Worm (Caenorhabditis elegans) whole organism, L1 larva: ENCODE measurements around the gene F36D4.5.

Experiments used
- C34B4.2 ChIP-seq: sonication (generic microtip); optimal IDR thresholded peaks from 2 replicates; lab custom pipeline; 2017; ENCODE audit warnings: mild to moderate bottlenecking, missing genetic modification characterization, missing compliant biosample characterization
- F16B12.6 ChIP-seq: fragments of 150-350 bp; optimal IDR thresholded peaks from 2 replicates; lab custom pipeline; 2014; ENCODE audit warnings: missing biosample characterization, missing genetic modification characterization
- aha-1 ChIP-seq: fragments of 150-350 bp; optimal IDR thresholded peaks from 2 replicates; lab custom pipeline; 2014; ENCODE audit warnings: missing biosample characterization, missing genetic modification characterization
- aly-2 ChIP-seq: fragments of 150-350 bp; optimal IDR thresholded peaks from 2 replicates; lab custom pipeline; 2014; ENCODE audit warnings: missing biosample characterization, missing genetic modification characterization
- blmp-1 ChIP-seq: fragments of 150-350 bp; optimal IDR thresholded peaks from 2 replicates; lab custom pipeline; 2014; ENCODE audit warnings: missing biosample characterization, missing genetic modification characterization
- ceh-63 ChIP-seq: fragments of 200-800 bp; sonication (Bioruptor generic); optimal IDR thresholded peaks from 2 replicates; lab custom pipeline; 2018; ENCODE audit warnings: mild to moderate bottlenecking, missing genetic modification characterization, missing compliant biosample characterization
- ceh-82 ChIP-seq, 3 experiments: fragments of 150-350 bp in 1 of 3; sonication (generic microtip) in 2 of 3; optimal IDR thresholded peaks; 2 replicates each; lab custom pipeline; 2014 to 2017; ENCODE audit warnings: missing biosample characterization in 3 of 3, missing genetic modification characterization in 3 of 3
- ceh-88 ChIP-seq: fragments of 200-800 bp; sonication (Bioruptor generic); IDR thresholded peaks from 2 replicates; pipeline ENCODE4 v1.3.6; 2022; ENCODE audit warnings: missing genetic modification characterization, missing compliant biosample characterization
- dpl-1 ChIP-seq, 3 experiments: fragments of 150-350 bp in 2 of 3; sonication (generic microtip) in 1 of 3; optimal IDR thresholded peaks; 2 replicates each; lab custom pipeline; 2014 to 2017; ENCODE audit warnings: missing biosample characterization in 3 of 3, missing genetic modification characterization in 3 of 3, missing genetic modification reagents in 3 of 3
- dsc-1 ChIP-seq: sonication (generic microtip); optimal IDR thresholded peaks from 2 replicates; lab custom pipeline; 2016; ENCODE audit warnings: mild to moderate bottlenecking, missing genetic modification characterization, missing compliant biosample characterization
- efl-1 ChIP-seq, 4 experiments: fragments of 150-350 bp; optimal IDR thresholded peaks in 3 of 4; peaks in 1 of 4; 1 replicate in 1 of 4; 2 replicates in 3 of 4; lab custom pipeline; 2014; ENCODE audit warnings: missing biosample characterization in 2 of 4, missing genetic modification characterization in 2 of 4, missing genetic modification reagents in 2 of 4
- egl-27 ChIP-seq, 2 experiments: fragments of 150-350 bp in 1 of 2; sonication (generic microtip); optimal IDR thresholded peaks; 3 replicates each; lab custom pipeline; 2017 to 2018; ENCODE audit warnings: missing biosample characterization in 2 of 2, missing genetic modification characterization in 2 of 2, missing genetic modification reagents in 2 of 2
- elt-2 ChIP-seq: sonication (generic microtip); optimal IDR thresholded peaks from 2 replicates; lab custom pipeline; 2016; ENCODE audit warnings: missing genetic modification characterization, mild to moderate bottlenecking, inconsistent platforms, missing compliant biosample characterization, missing genetic modification reagents
- fkh-10 ChIP-seq: sonication (generic microtip); optimal IDR thresholded peaks from 2 replicates; lab custom pipeline; 2017; ENCODE audit warnings: missing biosample characterization, missing genetic modification reagents, missing genetic modification characterization
- fkh-8 ChIP-seq: sonication (generic microtip); optimal IDR thresholded peaks from 2 replicates; lab custom pipeline; 2016; ENCODE audit warnings: mild to moderate bottlenecking, missing genetic modification characterization, missing compliant biosample characterization
- irx-1 ChIP-seq: sonication (generic microtip); optimal IDR thresholded peaks from 2 replicates; lab custom pipeline; 2016; ENCODE audit warnings: missing genetic modification characterization, missing compliant biosample characterization
- lin-13 ChIP-seq: fragments of 150-350 bp; optimal IDR thresholded peaks from 2 replicates; lab custom pipeline; 2014; ENCODE audit warnings: missing biosample characterization, missing genetic modification reagents, missing genetic modification characterization
- lin-14 ChIP-seq: fragments of 200-800 bp; sonication (Bioruptor generic); optimal IDR thresholded peaks from 2 replicates; lab custom pipeline; 2018; ENCODE audit warnings: mild to moderate bottlenecking, missing genetic modification characterization, moderate library complexity, missing compliant biosample characterization
- lin-15B ChIP-seq: fragments of 150-350 bp; sonication (generic microtip); optimal IDR thresholded peaks from 3 replicates; lab custom pipeline; 2014; ENCODE audit warnings: missing biosample characterization, missing genetic modification characterization
- lin-35 ChIP-seq, 2 experiments: fragments of 150-350 bp; optimal IDR thresholded peaks; 2 replicates each; lab custom pipeline; 2014; ENCODE audit warnings: missing biosample characterization in 2 of 2, missing genetic modification characterization in 2 of 2, missing genetic modification reagents in 2 of 2
- lir-3 ChIP-seq: sonication (generic microtip); optimal IDR thresholded peaks from 2 replicates; lab custom pipeline; 2016; ENCODE audit warnings: mild to moderate bottlenecking, missing genetic modification characterization, moderate library complexity, missing compliant biosample characterization; ENCODE audit not compliant: poor library complexity
- lsy-2 ChIP-seq, 2 experiments: fragments of 150-350 bp; optimal IDR thresholded peaks; 2 replicates each; lab custom pipeline; 2014; ENCODE audit warnings: missing biosample characterization in 2 of 2, missing genetic modification characterization in 2 of 2
- mdl-1 ChIP-seq, 2 experiments: fragments of 150-350 bp; optimal IDR thresholded peaks; 2 replicates each; lab custom pipeline; 2014 to 2017; ENCODE audit warnings: missing biosample characterization in 2 of 2, missing genetic modification characterization in 2 of 2, inconsistent platforms in 1 of 2
- mep-1 ChIP-seq: fragments of 150-350 bp; optimal IDR thresholded peaks from 2 replicates; lab custom pipeline; 2014; ENCODE audit warnings: missing biosample characterization, missing genetic modification characterization
- nhr-47 ChIP-seq: sonication (generic microtip); optimal IDR thresholded peaks from 2 replicates; lab custom pipeline; 2016; ENCODE audit warnings: mild to moderate bottlenecking, missing genetic modification characterization, moderate library complexity, missing compliant biosample characterization
- nhr-71 ChIP-seq: sonication (generic microtip); optimal IDR thresholded peaks from 2 replicates; lab custom pipeline; 2016; ENCODE audit warnings: mild to moderate bottlenecking, missing genetic modification characterization, moderate library complexity, missing compliant biosample characterization
- nhr-85 ChIP-seq: sonication (generic microtip); peaks from one replicate; lab custom pipeline; 2016; ENCODE audit warnings: missing genetic modification characterization, inconsistent platforms, missing compliant biosample characterization
- pag-3 ChIP-seq: sonication (generic microtip); optimal IDR thresholded peaks from 2 replicates; lab custom pipeline; 2017; ENCODE audit warnings: missing genetic modification characterization, mild to moderate bottlenecking, missing compliant biosample characterization, antibody characterized with exemption, borderline replicate concordance; ENCODE audit not compliant: insufficient read depth
- pax-3 ChIP-seq: fragments of 200-800 bp; sonication (Bioruptor generic); optimal IDR thresholded peaks from 2 replicates; lab custom pipeline; 2018; ENCODE audit warnings: mild to moderate bottlenecking, missing genetic modification characterization, moderate library complexity, missing compliant biosample characterization
- skn-1 ChIP-seq: fragments of 150-350 bp; optimal IDR thresholded peaks from 2 replicates; lab custom pipeline; 2014; ENCODE audit warnings: missing biosample characterization, missing genetic modification characterization
- snu-23 ChIP-seq: sonication (generic microtip); optimal IDR thresholded peaks from 2 replicates; lab custom pipeline; 2016; ENCODE audit warnings: missing genetic modification characterization, missing compliant biosample characterization
- sox-4 ChIP-seq: sonication (generic microtip); optimal IDR thresholded peaks from 2 replicates; lab custom pipeline; 2016; ENCODE audit warnings: missing genetic modification characterization, missing compliant biosample characterization
- swsn-7 ChIP-seq: sonication (generic microtip); optimal IDR thresholded peaks from 2 replicates; lab custom pipeline; 2016; ENCODE audit warnings: missing genetic modification characterization, missing compliant biosample characterization
- tbx-2 ChIP-seq: sonication (generic microtip); optimal IDR thresholded peaks from 2 replicates; lab custom pipeline; 2016; ENCODE audit warnings: missing genetic modification characterization, missing compliant biosample characterization
- tlp-1 ChIP-seq: fragments of 150-350 bp; optimal IDR thresholded peaks from 2 replicates; lab custom pipeline; 2014; ENCODE audit warnings: missing biosample characterization, missing genetic modification characterization
- vab-15 ChIP-seq: sonication (generic microtip); optimal IDR thresholded peaks from 2 replicates; lab custom pipeline; 2017; ENCODE audit warnings: missing genotype, mild to moderate bottlenecking, missing genetic modification characterization, missing compliant biosample characterization
- xbp-1 ChIP-seq: sonication (generic microtip); optimal IDR thresholded peaks from 2 replicates; lab custom pipeline; 2016; ENCODE audit warnings: missing genetic modification characterization, missing compliant biosample characterization
- ztf-4 ChIP-seq: fragments of 150-350 bp; optimal IDR thresholded peaks from 2 replicates; lab custom pipeline; 2014; ENCODE audit warnings: missing biosample characterization, missing genetic modification characterization

The F36D4.5 gene

ce11 chrV:9425593-9425992, at the start of gene F36D4.5:
Gene F36D4.5 (minus strand): TSS chrV:9425817.
- TF ChIP-seq fkh-10 (GFP tag; lab: Kevin White, UChicago) (peak; percentile 54), xbp-1 (tag; lab: Kevin White, UChicago) (peak; percentile 27), nhr-85 (no peak), mep-1 (tag; lab: Kevin White, UChicago) (peak; percentile 76), lin-13 (GFP tag; lab: Kevin White, UChicago) (peak; percentile 1), elt-2 (tag; lab: Kevin White, UChicago) (no peak), egl-27 (tag; optimal IDR thresholded peaks at IDR 0.05; lab: Kevin White, UChicago) (no peak), fkh-8 (tag; lab: Kevin White, UChicago) (peak; percentile 9), snu-23 (GFP tag; lab: Kevin White, UChicago) (peak; percentile 47), swsn-7 (peak; percentile 45), blmp-1 (peak; percentile 39), tbx-2 (tag; lab: Kevin White, UChicago) (peak; percentile 41), lin-15B (no peak), lin-35 (GFP tag; optimal IDR thresholded peaks at IDR 0.05; lab: Kevin White, UChicago) (peak; percentile 48 to 52), skn-1 (tag; lab: Kevin White, UChicago) (peak; percentile 0), pag-3 (tag; lab: Kevin White, UChicago) (no peak), C34B4.2 (tag; lab: Kevin White, UChicago) (no peak), nhr-47 (tag; lab: Kevin White, UChicago) (peak; percentile 38), irx-1 (tag; lab: Kevin White, UChicago) (peak; percentile 25), dpl-1 (GFP tag; optimal IDR thresholded peaks at IDR 0.05; lab: Kevin White, UChicago) (peak; percentile 13 to 60 (median 26)), lsy-2 (tag; optimal IDR thresholded peaks at IDR 0.05; lab: Kevin White, UChicago) (peak; percentile 42 to 57), vab-15 (tag; lab: Kevin White, UChicago) (no peak), lin-14 (GFP tag; lab: Kevin White, UChicago) (peak; percentile 73), F16B12.6 (tag; lab: Kevin White, UChicago) (peak; percentile 85), nhr-71 (peak; percentile 50), mdl-1 (tag; optimal IDR thresholded peaks at IDR 0.05; lab: Kevin White, UChicago) (peak in 1 of 2 experiments; percentile 14), efl-1 (optimal IDR thresholded peaks at IDR 0.05; lab: Kevin White, UChicago) (peak; percentile 16 to 50), efl-1 (GFP tag; optimal IDR thresholded peaks at IDR 0.05 in 1 of 2; lab: Kevin White, UChicago) (peak; percentile 31 to 76), ceh-82 (tag; optimal IDR thresholded peaks at IDR 0.05; lab: Kevin White, UChicago) (peak in 1 of 3 experiments; percentile 14)

ce11 chrV:9473924-9474323, 48.3 kb upstream of the F36D4.5 start:
- TF ChIP-seq ztf-4 (tag; lab: Kevin White, UChicago) (no peak), pax-3 (tag; lab: Kevin White, UChicago) (peak; percentile 55), ceh-88 (GFP tag; lab: Robert Waterston, UW) (no peak), dsc-1 (peak; percentile 66), tlp-1 (tag; lab: Kevin White, UChicago) (no peak), blmp-1 (peak; percentile 18), sox-4 (tag; lab: Kevin White, UChicago) (peak; percentile 19), ceh-63 (GFP tag; lab: Kevin White, UChicago) (no peak), pag-3 (tag; lab: Kevin White, UChicago) (no peak), nhr-47 (tag; lab: Kevin White, UChicago) (peak; percentile 60), fkh-10 (GFP tag; lab: Kevin White, UChicago) (no peak), fkh-8 (tag; lab: Kevin White, UChicago) (peak; percentile 24), aly-2 (tag; lab: Kevin White, UChicago) (no peak), skn-1 (tag; lab: Kevin White, UChicago) (no peak), aha-1 (tag; lab: Kevin White, UChicago) (no peak), lir-3 (tag; lab: Kevin White, UChicago) (no peak)
- TF ChIP-seq, all 84 proteins: peak for 6
